Worm (Caenorhabditis elegans) whole organism, L4 larva: ENCODE data around the gene taf-6.2.

Experiments used
- F10B5.3 ChIP-seq: sonication (generic microtip); optimal IDR thresholded peaks from 2 replicates; lab custom pipeline; 2016; ENCODE audit warnings: mild to moderate bottlenecking, missing genetic modification characterization, missing compliant biosample characterization
- F26F4.8 ChIP-seq: fragments of 200-800 bp; sonication (Bioruptor generic); conservative IDR thresholded peaks from 2 replicates; pipeline ENCODE4 v1.3.6; 2022; ENCODE audit warnings: missing genetic modification characterization, missing compliant biosample characterization
- Y48G9A.11 ChIP-seq: fragments of 200-800 bp; sonication (Bioruptor generic); IDR thresholded peaks from 2 replicates; pipeline ENCODE4 v1.3.6; 2022; ENCODE audit warnings: missing genetic modification reagents, missing genetic modification characterization, missing compliant biosample characterization
- ZK337.2 ChIP-seq: fragments of 200-800 bp; sonication (Bioruptor generic); IDR thresholded peaks from 2 replicates; pipeline ENCODE4 v1.3.6; 2022; ENCODE audit warnings: missing genetic modification reagents, missing genetic modification characterization, missing compliant biosample characterization
- aha-1 ChIP-seq: fragments of 150-350 bp; peaks from one replicate; lab custom pipeline; 2014; ENCODE audit warnings: missing biosample characterization, missing genetic modification characterization
- arid-1 ChIP-seq: fragments of 200-800 bp; sonication (Bioruptor generic); conservative IDR thresholded peaks from 2 replicates; pipeline ENCODE4 v1.3.6; 2022; ENCODE audit warnings: missing genetic modification reagents, missing genetic modification characterization, missing compliant biosample characterization
- ceh-44 ChIP-seq: fragments of 200-800 bp; sonication (Bioruptor generic); IDR thresholded peaks from 2 replicates; pipeline ENCODE4 v1.3.6; 2022; ENCODE audit warnings: missing genetic modification reagents, missing genetic modification characterization, missing compliant biosample characterization
- ceh-62 ChIP-seq: sonication (generic microtip); optimal IDR thresholded peaks from 2 replicates; lab custom pipeline; 2017; ENCODE audit warnings: missing biosample characterization, missing genetic modification characterization
- ceh-82 ChIP-seq: sonication (generic microtip); optimal IDR thresholded peaks from 2 replicates; lab custom pipeline; 2017; ENCODE audit warnings: missing biosample characterization, missing genetic modification characterization
- cey-2 ChIP-seq: sonication (generic microtip); optimal IDR thresholded peaks from 3 replicates; lab custom pipeline; 2017; ENCODE audit warnings: missing genetic modification characterization, mild to moderate bottlenecking, missing compliant biosample characterization, antibody characterized with exemption, borderline replicate concordance; ENCODE audit not compliant: insufficient read depth
- ctbp-1 ChIP-seq: fragments of 200-800 bp; sonication (Bioruptor generic); IDR thresholded peaks from 2 replicates; pipeline ENCODE4 v1.3.6; 2022; ENCODE audit warnings: missing genetic modification reagents, missing genetic modification characterization, missing compliant biosample characterization
- daf-12 ChIP-seq: fragments of 150-350 bp; optimal IDR thresholded peaks from 2 replicates; lab custom pipeline; 2014; ENCODE audit warnings: missing biosample characterization, missing genetic modification reagents, missing genetic modification characterization
- daf-16 ChIP-seq, 3 experiments: sonication (generic microtip); optimal IDR thresholded peaks; 2 replicates each; lab custom pipeline; 2016 to 2017; ENCODE audit warnings: missing genetic modification characterization in 3 of 3, missing genetic modification reagents in 3 of 3, mild to moderate bottlenecking in 2 of 3, missing compliant biosample characterization in 2 of 3, missing biosample characterization in 1 of 3, moderate library complexity in 1 of 3
- daf-19 ChIP-seq: fragments of 200-800 bp; sonication (Bioruptor generic); conservative IDR thresholded peaks from 2 replicates; pipeline ENCODE4 v1.3.6; 2022; ENCODE audit warnings: missing genetic modification characterization, missing compliant biosample characterization
- daf-8 ChIP-seq: fragments of 200-800 bp; sonication (Bioruptor generic); IDR thresholded peaks from 2 replicates; pipeline ENCODE4 v1.3.6; 2022; ENCODE audit warnings: missing genetic modification characterization, missing compliant biosample characterization
- lin-1 ChIP-seq: fragments of 200-800 bp; sonication (Bioruptor generic); IDR thresholded peaks from 2 replicates; pipeline ENCODE4 v1.3.6; 2022; ENCODE audit warnings: missing genetic modification reagents, missing genetic modification characterization, missing compliant biosample characterization
- lin-13 ChIP-seq: fragments of 150-350 bp; optimal IDR thresholded peaks from 2 replicates; lab custom pipeline; 2014; ENCODE audit warnings: missing biosample characterization, missing genetic modification reagents, missing genetic modification characterization
- lin-38 ChIP-seq: fragments of 200-800 bp; sonication (Bioruptor generic); IDR thresholded peaks from 2 replicates; pipeline ENCODE4 v1.3.6; 2022; ENCODE audit warnings: missing genetic modification reagents, missing genetic modification characterization, missing compliant biosample characterization
- madf-5 ChIP-seq, 2 experiments: fragments of 200-800 bp; sonication (Bioruptor generic); IDR thresholded peaks; 2 replicates each; pipeline ENCODE4 v1.3.6; 2022; ENCODE audit warnings: missing compliant biosample characterization in 2 of 2, missing genetic modification characterization in 2 of 2
- mep-1 ChIP-seq: fragments of 150-350 bp; sonication (generic microtip); optimal IDR thresholded peaks from 3 replicates; lab custom pipeline; 2014; ENCODE audit warnings: missing biosample characterization, missing genetic modification characterization
- mxl-2 ChIP-seq: fragments of 200-800 bp; sonication (Bioruptor generic); conservative IDR thresholded peaks from 2 replicates; pipeline ENCODE4 v1.3.6; 2022; ENCODE audit warnings: missing genetic modification reagents, missing genetic modification characterization, missing compliant biosample characterization
- mxl-3 ChIP-seq: fragments of 200-800 bp; sonication (Bioruptor generic); optimal IDR thresholded peaks from 2 replicates; lab custom pipeline; 2018; ENCODE audit warnings: mild to moderate bottlenecking, missing genetic modification characterization, missing compliant biosample characterization
- nhr-111 ChIP-seq: fragments of 200-800 bp; sonication (Bioruptor generic); optimal IDR thresholded peaks from 2 replicates; lab custom pipeline; 2018; ENCODE audit warnings: mild to moderate bottlenecking, missing genetic modification characterization, missing compliant biosample characterization
- nhr-28 ChIP-seq: fragments of 150-350 bp; optimal IDR thresholded peaks from 2 replicates; lab custom pipeline; 2014; ENCODE audit warnings: missing biosample characterization, missing genetic modification characterization
- nhr-77 ChIP-seq: fragments of 150-350 bp; optimal IDR thresholded peaks from 2 replicates; lab custom pipeline; 2014; ENCODE audit warnings: missing biosample characterization, missing genetic modification characterization
- set-16 ChIP-seq: fragments of 200-800 bp; sonication (Bioruptor generic); IDR thresholded peaks from 2 replicates; pipeline ENCODE4 v1.3.6; 2022; ENCODE audit warnings: missing genetic modification reagents, missing genetic modification characterization, missing compliant biosample characterization
- snpc-1.2 ChIP-seq: fragments of 200-800 bp; sonication (Bioruptor generic); IDR thresholded peaks from 2 replicates; pipeline ENCODE4 v1.3.6; 2022; ENCODE audit warnings: missing genetic modification reagents, missing genetic modification characterization, missing compliant biosample characterization
- spr-3 ChIP-seq: fragments of 200-800 bp; sonication (Bioruptor generic); optimal IDR thresholded peaks from 2 replicates; lab custom pipeline; 2018; ENCODE audit warnings: mild to moderate bottlenecking, missing genetic modification characterization, missing compliant biosample characterization
- unc-39 ChIP-seq: sonication (generic microtip); optimal IDR thresholded peaks from 2 replicates; lab custom pipeline; 2017; ENCODE audit warnings: missing biosample characterization, missing genetic modification characterization
- unc-62 ChIP-seq, 3 experiments: fragments of 150-350 bp in 1 of 3; sonication (generic microtip); optimal IDR thresholded peaks in 2 of 3; peaks in 1 of 3; 1 replicate in 1 of 3; 2 replicates in 2 of 3; lab custom pipeline; 2014 to 2017; ENCODE audit warnings: missing biosample characterization in 3 of 3, missing genetic modification characterization in 3 of 3, missing genetic modification reagents in 3 of 3, missing genotype in 1 of 3
- zfp-3 ChIP-seq: fragments of 200-800 bp; sonication (Bioruptor generic); conservative IDR thresholded peaks from 2 replicates; pipeline ENCODE4 v1.3.6; 2022; ENCODE audit warnings: missing genetic modification reagents, missing genetic modification characterization, missing compliant biosample characterization
- zip-2 ChIP-seq: fragments of 150-350 bp; optimal IDR thresholded peaks from 2 replicates; lab custom pipeline; 2014; ENCODE audit warnings: missing biosample characterization, missing genetic modification characterization

Gene taf-6.2

DNA sequence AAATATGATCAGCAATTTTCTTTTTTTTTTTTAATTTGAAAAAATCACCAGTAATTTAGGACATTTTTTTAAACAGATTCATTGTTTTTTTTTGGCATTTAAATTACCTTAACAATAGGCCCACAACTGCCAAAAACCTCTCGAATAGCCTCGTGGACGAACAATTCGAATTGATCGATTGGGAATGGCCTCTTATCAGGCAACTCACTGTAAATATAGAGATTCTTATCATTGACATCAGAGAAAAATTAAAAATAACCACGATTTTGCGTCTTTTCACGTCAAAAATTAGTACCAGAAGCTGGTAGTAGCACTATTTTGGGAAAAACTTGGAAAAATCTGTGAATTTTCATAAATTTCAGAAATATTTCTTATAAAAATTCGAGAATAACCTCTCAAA is 27.4 kb upstream of the taf-6.2 start (continued):
- TF ChIP-seq nhr-28, result peak; percentile 16
- no peak for TF ChIP-seq set-16 (GFP tag; lab: Robert Waterston, UW)
- TF ChIP-seq zip-2 (tag; lab: Kevin White, UChicago), result no peak
- no peak for TF ChIP-seq F10B5.3 (tag; lab: Kevin White, UChicago)
- TF ChIP-seq unc-39 (tag; lab: Kevin White, UChicago), result no peak
- no peak for TF ChIP-seq spr-3 (GFP tag; lab: Kevin White, UChicago)
- TF ChIP-seq Y48G9A.11, result no peak
- no peak for TF ChIP-seq mxl-3 (GFP tag; lab: Kevin White, UChicago)

DNA sequence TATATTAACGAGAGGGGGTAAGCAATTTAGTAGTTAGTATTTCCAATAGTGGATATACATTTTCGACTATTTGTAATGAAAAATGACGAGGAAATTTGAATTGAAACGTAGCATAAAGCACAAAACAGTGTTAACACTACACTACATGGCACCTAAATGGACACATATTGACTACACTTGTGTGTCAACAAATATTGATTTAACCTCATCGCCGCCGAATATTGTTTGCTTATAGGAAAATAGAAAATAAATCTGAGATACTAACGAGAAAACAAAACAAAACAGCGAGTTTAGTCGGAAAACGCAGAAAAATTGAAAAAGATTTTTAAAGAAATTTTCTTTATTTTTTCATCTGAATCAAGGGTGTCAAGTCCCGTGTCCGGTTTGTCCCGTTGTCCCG is 26.1 kb upstream of the taf-6.2 start:
- TF ChIP-seq nhr-77 (tag; lab: Kevin White, UChicago) (no peak), nhr-28 (peak; percentile 30), daf-16 (GFP tag; optimal IDR thresholded peaks at IDR 0.05; lab: Kevin White, UChicago) (no peak), daf-16 (tag; optimal IDR thresholded peaks at IDR 0.05; lab: Kevin White, UChicago) (peak; percentile 34)

DNA sequence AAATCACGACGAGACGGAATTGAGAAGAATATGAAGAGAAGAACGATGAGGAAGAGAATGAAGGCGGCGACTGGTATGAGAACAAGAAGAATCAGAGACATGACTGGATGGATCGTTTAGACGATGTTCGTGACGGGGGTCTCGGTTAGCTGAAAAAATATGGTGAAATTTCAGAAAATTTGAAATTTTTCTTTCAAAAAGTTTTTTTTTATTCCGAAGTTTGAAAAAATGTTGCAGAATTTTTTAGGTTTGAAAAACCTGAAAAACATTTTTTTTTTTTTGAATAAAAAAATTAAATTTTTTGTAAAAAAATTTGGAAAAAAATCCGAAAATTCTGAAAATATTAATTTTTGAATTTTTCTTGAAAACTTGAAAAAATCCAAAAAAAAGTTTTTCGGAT is 24.5 kb upstream of the taf-6.2 start, which contains the start of gene Y37E11AM.3:
TSS of gene Y37E11AM.3 (minus strand) at position 101 of the 400 bp plus-strand sequence.
- TF ChIP-seq ceh-82 (no peak), snpc-1.2 (GFP tag; lab: Robert Waterston, UW) (no peak), daf-19 (GFP tag; lab: Robert Waterston, UW) (no peak), madf-5 (GFP tag; IDR thresholded peaks at IDR 0.05; lab: Robert Waterston, UW) (no peak), zip-2 (tag; lab: Kevin White, UChicago) (no peak), arid-1 (GFP tag; lab: Robert Waterston, UW) (no peak), daf-8 (GFP tag; lab: Robert Waterston, UW) (no peak), lin-38 (no peak), ceh-62 (tag; lab: Kevin White, UChicago) (no peak), ceh-44 (no peak), nhr-111 (GFP tag; lab: Kevin White, UChicago) (no peak)

DNA sequence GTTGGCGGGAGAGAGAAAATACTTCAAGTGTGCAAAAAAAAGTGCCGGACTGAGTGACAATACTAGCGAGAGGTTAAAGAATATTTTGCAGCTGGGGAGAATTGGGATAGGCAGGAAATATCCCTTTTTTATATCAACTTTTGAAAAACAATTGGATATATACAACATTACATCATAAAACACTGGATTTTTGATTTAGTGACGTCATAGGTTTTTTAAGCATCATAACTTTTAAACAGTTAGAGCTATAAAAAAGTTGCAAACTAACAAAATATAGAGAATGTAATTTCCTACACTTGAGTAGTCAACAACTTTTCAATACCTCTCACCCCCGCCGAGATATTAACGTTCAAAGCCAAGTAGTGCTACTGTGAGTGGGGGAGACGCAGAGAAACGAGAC is 16.2 kb upstream of the taf-6.2 start:
- TF ChIP-seq daf-16 (GFP tag; optimal IDR thresholded peaks at IDR 0.05; lab: Kevin White, UChicago) (no peak), daf-16 (tag; optimal IDR thresholded peaks at IDR 0.05; lab: Kevin White, UChicago) (no peak), mxl-2 (no peak), zfp-3 (GFP tag; lab: Robert Waterston, UW) (no peak), unc-62 (GFP tag; optimal IDR thresholded peaks at IDR 0.05 in 1 of 2; lab: Kevin White, UChicago) (no peak), unc-62 (tag; optimal IDR thresholded peaks at IDR 0.05; lab: Kevin White, UChicago) (no peak), daf-8 (GFP tag; lab: Robert Waterston, UW) (no peak), madf-5 (GFP tag; IDR thresholded peaks at IDR 0.05; lab: Robert Waterston, UW) (no peak)

DNA sequence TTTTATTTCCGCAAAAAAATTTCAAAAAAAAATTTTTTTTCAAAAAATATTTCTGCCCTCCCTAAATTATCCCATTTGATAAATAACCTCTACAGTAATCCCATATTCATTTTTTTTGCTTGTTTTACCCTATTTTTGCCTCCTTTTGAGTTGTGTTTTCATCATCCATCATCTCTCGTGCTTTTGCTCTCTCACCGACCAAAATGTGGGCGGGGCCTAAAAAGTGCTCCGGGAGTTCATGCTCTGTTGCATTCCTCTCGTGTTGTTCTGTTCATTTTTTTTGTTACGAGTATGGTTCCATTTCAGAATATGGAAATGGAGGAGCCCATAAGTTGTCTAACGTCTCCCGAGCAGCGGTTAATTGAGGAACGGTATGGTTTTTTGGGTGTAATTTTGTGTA is 14.7 kb upstream of the taf-6.2 start, which contains the start of gene Y37E11AL.1:
TSS of gene Y37E11AL.1 (plus strand) at position 301 of the 400 bp plus-strand sequence.
- TF ChIP-seq aha-1 (tag; lab: Kevin White, UChicago), result peak; percentile 34
- no peak for TF ChIP-seq mep-1 (tag; lab: Kevin White, UChicago)

DNA sequence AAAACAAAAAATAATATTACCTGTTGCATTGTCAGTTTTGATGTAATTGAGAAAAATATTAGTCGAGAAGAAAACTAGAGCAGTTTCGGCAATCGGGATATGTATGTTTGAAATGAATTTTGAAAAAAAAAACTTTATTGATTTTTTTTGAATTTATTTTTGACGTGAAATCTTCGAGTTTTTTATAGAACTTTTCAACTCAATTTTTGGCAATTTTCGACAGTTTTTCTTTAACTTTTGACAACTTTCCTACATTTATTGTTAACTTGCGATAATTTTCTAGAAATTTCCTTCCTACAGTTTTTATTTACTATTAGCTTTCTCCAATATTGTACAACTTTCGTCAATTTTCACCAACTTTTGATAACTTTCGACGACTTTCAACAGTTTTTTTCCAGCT is 7.4 kb upstream of the taf-6.2 start, which contains the start of gene Y37E11AL.12:
TSS of gene Y37E11AL.12 (minus strand) at position 101 of the 400 bp plus-strand sequence.
- TF ChIP-seq lin-1 (GFP tag; lab: Robert Waterston, UW) (no peak), zfp-3 (GFP tag; lab: Robert Waterston, UW) (no peak), aha-1 (tag; lab: Kevin White, UChicago) (no peak), F26F4.8 (GFP tag; lab: Robert Waterston, UW) (no peak)

DNA sequence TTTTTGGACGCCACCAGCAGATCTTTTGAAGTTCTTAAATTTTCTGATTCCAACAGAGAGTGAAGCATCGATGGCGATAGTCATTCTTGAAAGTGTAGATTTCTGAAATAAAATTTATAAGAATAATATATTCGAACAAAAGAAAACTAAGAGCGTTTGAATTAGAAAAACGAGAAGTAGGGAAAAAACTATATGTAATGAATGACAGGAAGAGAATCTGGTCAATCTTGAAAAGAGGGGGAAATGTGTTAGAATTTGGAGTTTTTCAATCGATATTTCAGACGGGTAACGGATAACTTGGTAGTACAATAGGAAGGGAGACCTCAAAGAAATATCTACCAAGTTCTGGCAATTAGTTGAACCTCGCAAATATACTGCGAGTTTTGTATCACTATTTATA is 6.0 kb upstream of the taf-6.2 start, which contains the start of gene Y37E11AL.9:
TSS of gene Y37E11AL.9 (minus strand) at position 101 of the 400 bp plus-strand sequence.
- TF ChIP-seq ctbp-1 (GFP tag; lab: Robert Waterston, UW) (no peak), daf-12 (tag; lab: Kevin White, UChicago) (no peak), cey-2 (tag; lab: Kevin White, UChicago) (no peak), F10B5.3 (tag; lab: Kevin White, UChicago) (no peak), ZK337.2 (no peak), lin-13 (GFP tag; lab: Kevin White, UChicago) (no peak), mxl-3 (GFP tag; lab: Kevin White, UChicago) (no peak)
- TF ChIP-seq, all 104 proteins: peak for 0
